Worm (Caenorhabditis elegans) whole organism, young adult: ENCODE data around the gene F38A6.4.

Experiments
- gei-17 ChIP-seq: fragments of 200-800 bp; sonication (Bioruptor generic); optimal IDR thresholded peaks from 2 replicates; lab custom pipeline; 2018; ENCODE audit warnings: mild to moderate bottlenecking, missing genetic modification characterization, missing compliant biosample characterization
- mes-4 ChIP-seq: sonication (generic microtip); optimal IDR thresholded peaks from 2 replicates; lab custom pipeline; 2016; ENCODE audit warnings: missing genotype, missing genetic modification characterization, missing compliant biosample characterization
- sea-2 ChIP-seq: fragments of 200-800 bp; sonication (Bioruptor generic); IDR thresholded peaks from 2 replicates; pipeline ENCODE4 v1.3.6; 2022; ENCODE audit warnings: missing genetic modification characterization, missing compliant biosample characterization

DNA sequence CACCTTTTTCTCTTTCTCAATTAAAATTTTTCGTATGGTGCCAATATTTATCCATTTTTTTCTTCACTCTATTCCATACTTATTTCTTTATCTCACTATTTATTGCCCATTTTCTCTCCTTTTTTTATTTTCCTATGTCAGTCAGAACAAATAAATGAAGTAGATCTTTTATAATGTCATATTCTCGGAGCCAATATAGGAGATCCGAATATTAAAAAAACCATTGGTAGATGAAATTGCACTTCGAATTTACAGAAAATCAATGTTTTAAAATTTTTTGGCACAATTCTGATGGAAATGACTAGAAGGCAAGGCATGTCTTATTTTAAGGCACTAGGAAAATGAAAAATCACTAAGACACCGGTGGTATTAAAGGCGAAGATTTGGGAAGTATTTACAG is 15.4 kb upstream of the F38A6.4 start:
- TF ChIP-seq mes-4 = no peak
- no peak for TF ChIP-seq gei-17 (GFP tag; lab: Kevin White, UChicago)
- TF ChIP-seq sea-2 (GFP tag; lab: Robert Waterston, UW) = no peak
